Worm (Caenorhabditis elegans) whole organism, late embryonic: ENCODE measurements around the gene spin-3.

Source experiments
- C08G9.2 ChIP-seq: sonication (generic microtip); optimal IDR thresholded peaks from 2 replicates; lab custom pipeline; 2016; ENCODE audit warnings: mild to moderate bottlenecking, missing genetic modification characterization, moderate library complexity, missing compliant biosample characterization
- K09A11.1 ChIP-seq: sonication (generic microtip); optimal IDR thresholded peaks from 2 replicates; lab custom pipeline; 2017; ENCODE audit warnings: antibody characterized with exemption, mild to moderate bottlenecking, missing genetic modification characterization, missing compliant biosample characterization; ENCODE audit not compliant: insufficient read depth
- T23F11.4 ChIP-seq: fragments of 200-800 bp; sonication (Bioruptor generic); optimal IDR thresholded peaks from 2 replicates; lab custom pipeline; 2018; ENCODE audit warnings: mild to moderate bottlenecking, missing genetic modification characterization, missing compliant biosample characterization
- ceh-18 ChIP-seq: sonication (generic microtip); optimal IDR thresholded peaks from 2 replicates; lab custom pipeline; 2016; ENCODE audit warnings: missing genetic modification characterization, missing compliant biosample characterization
- ceh-30 ChIP-seq: fragments of 150-350 bp; optimal IDR thresholded peaks from 2 replicates; lab custom pipeline; 2014; ENCODE audit warnings: missing biosample characterization, missing genetic modification characterization
- ceh-34 ChIP-seq: sonication (generic microtip); optimal IDR thresholded peaks from 2 replicates; lab custom pipeline; 2016; ENCODE audit warnings: mild to moderate bottlenecking, missing genetic modification characterization, missing compliant biosample characterization
- ceh-45 ChIP-seq: fragments of 200-800 bp; sonication (Bioruptor generic); IDR thresholded peaks from 2 replicates; pipeline ENCODE4 v1.3.6; 2022; ENCODE audit warnings: missing genetic modification reagents, missing genetic modification characterization, missing compliant biosample characterization
- ceh-6 ChIP-seq: fragments of 200-800 bp; sonication (Bioruptor generic); optimal IDR thresholded peaks from 2 replicates; lab custom pipeline; 2018; ENCODE audit warnings: mild to moderate bottlenecking, missing genetic modification characterization, missing compliant biosample characterization
- che-1 ChIP-seq: sonication (generic microtip); optimal IDR thresholded peaks from 2 replicates; lab custom pipeline; 2016; ENCODE audit warnings: mild to moderate bottlenecking, missing genetic modification characterization, missing compliant biosample characterization
- dmd-4 ChIP-seq: sonication (generic microtip); optimal IDR thresholded peaks from 2 replicates; lab custom pipeline; 2016; ENCODE audit warnings: borderline replicate concordance, missing genetic modification characterization, missing compliant biosample characterization
- elt-2 ChIP-seq: sonication (generic microtip); optimal IDR thresholded peaks from 2 replicates; lab custom pipeline; 2016; ENCODE audit warnings: missing genetic modification reagents, missing genetic modification characterization, missing compliant biosample characterization
- elt-4 ChIP-seq: sonication (generic microtip); optimal IDR thresholded peaks from 2 replicates; lab custom pipeline; 2016; ENCODE audit warnings: missing genetic modification characterization, missing compliant biosample characterization
- fax-1 ChIP-seq: sonication (generic microtip); optimal IDR thresholded peaks from 2 replicates; lab custom pipeline; 2016; ENCODE audit warnings: missing genotype, missing genetic modification characterization, missing compliant biosample characterization
- fkh-6 ChIP-seq: sonication (generic microtip); optimal IDR thresholded peaks from 2 replicates; lab custom pipeline; 2016; ENCODE audit warnings: missing genetic modification characterization, missing compliant biosample characterization
- gmeb-2 ChIP-seq: sonication (generic microtip); optimal IDR thresholded peaks from 2 replicates; lab custom pipeline; 2016; ENCODE audit warnings: missing genetic modification characterization, inconsistent platforms, missing compliant biosample characterization
- hlh-15 ChIP-seq: sonication (generic microtip); optimal IDR thresholded peaks from 2 replicates; lab custom pipeline; 2016; ENCODE audit warnings: missing genetic modification characterization, missing compliant biosample characterization
- hlh-6 ChIP-seq: sonication (generic microtip); optimal IDR thresholded peaks from 2 replicates; lab custom pipeline; 2016; ENCODE audit warnings: missing genotype, missing genetic modification characterization, missing compliant biosample characterization
- hlh-8 ChIP-seq: sonication (generic microtip); optimal IDR thresholded peaks from 2 replicates; lab custom pipeline; 2016; ENCODE audit warnings: missing genotype, missing genetic modification characterization, missing compliant biosample characterization
- lin-11 ChIP-seq: fragments of 200-800 bp; sonication (Bioruptor generic); optimal IDR thresholded peaks from 2 replicates; lab custom pipeline; 2018; ENCODE audit warnings: mild to moderate bottlenecking, missing genetic modification characterization, missing compliant biosample characterization
- nfya-1 ChIP-seq: sonication (generic microtip); optimal IDR thresholded peaks from 2 replicates; lab custom pipeline; 2017; ENCODE audit warnings: missing genetic modification characterization, mild to moderate bottlenecking, missing compliant biosample characterization, antibody characterized with exemption, moderate library complexity
- nhr-11 ChIP-seq: fragments of 150-350 bp; optimal IDR thresholded peaks from 2 replicates; lab custom pipeline; 2014; ENCODE audit warnings: missing biosample characterization, missing genetic modification characterization
- nhr-232 ChIP-seq: sonication (generic microtip); optimal IDR thresholded peaks from 2 replicates; lab custom pipeline; 2016; ENCODE audit warnings: missing genetic modification characterization, missing compliant biosample characterization
- odd-2 ChIP-seq: sonication (generic microtip); optimal IDR thresholded peaks from 2 replicates; lab custom pipeline; 2017; ENCODE audit warnings: antibody characterized with exemption, mild to moderate bottlenecking, missing genetic modification characterization, missing compliant biosample characterization
- pat-9 ChIP-seq: fragments of 200-800 bp; sonication (Bioruptor generic); optimal IDR thresholded peaks from 2 replicates; lab custom pipeline; 2018; ENCODE audit warnings: mild to moderate bottlenecking, missing genetic modification characterization, moderate library complexity, missing compliant biosample characterization
- pax-1 ChIP-seq: fragments of 150-350 bp; optimal IDR thresholded peaks from 2 replicates; lab custom pipeline; 2014; ENCODE audit warnings: missing biosample characterization, missing genetic modification characterization
- pha-4 ChIP-seq: fragments of 150-350 bp; optimal IDR thresholded peaks from 2 replicates; lab custom pipeline; 2018; ENCODE audit warnings: missing biosample characterization, missing genetic modification reagents, missing genetic modification characterization
- ref-2 ChIP-seq: sonication (generic microtip); optimal IDR thresholded peaks from 2 replicates; lab custom pipeline; 2016; ENCODE audit warnings: missing genetic modification characterization, missing compliant biosample characterization
- rnt-1 ChIP-seq: sonication (generic microtip); optimal IDR thresholded peaks from 2 replicates; lab custom pipeline; 2016; ENCODE audit warnings: missing genetic modification characterization, missing compliant biosample characterization
- sox-4 ChIP-seq: sonication (generic microtip); optimal IDR thresholded peaks from 2 replicates; lab custom pipeline; 2017; ENCODE audit warnings: mild to moderate bottlenecking, missing genetic modification characterization, inconsistent platforms, missing compliant biosample characterization
- syd-9 ChIP-seq: sonication (generic microtip); optimal IDR thresholded peaks from 2 replicates; lab custom pipeline; 2016; ENCODE audit warnings: mild to moderate bottlenecking, missing genetic modification characterization, moderate library complexity, missing compliant biosample characterization
- ttx-3 ChIP-seq: sonication (generic microtip); optimal IDR thresholded peaks from 2 replicates; lab custom pipeline; 2016; ENCODE audit warnings: missing genetic modification reagents, missing genetic modification characterization, missing compliant biosample characterization
- unc-3 ChIP-seq, 2 experiments: fragments of 200-800 bp in 1 of 2; sonication (Bioruptor generic) in 1 of 2; sonication (generic microtip) in 1 of 2; conservative IDR thresholded peaks in 1 of 2; optimal IDR thresholded peaks in 1 of 2; 2 replicates each; pipeline versions ENCODE4 v1.3.6 to Lab custom; 2016 to 2022; ENCODE audit warnings: missing compliant biosample characterization in 2 of 2, missing genetic modification characterization in 2 of 2, missing genetic modification reagents in 1 of 2
- unc-42 ChIP-seq: sonication (generic microtip); optimal IDR thresholded peaks from 2 replicates; lab custom pipeline; 2016; ENCODE audit warnings: missing genotype, missing genetic modification characterization, missing compliant biosample characterization
- unc-86 ChIP-seq: sonication (generic microtip); optimal IDR thresholded peaks from 2 replicates; lab custom pipeline; 2016; ENCODE audit warnings: missing genetic modification characterization, missing compliant biosample characterization
- zip-5 ChIP-seq: sonication (generic microtip); optimal IDR thresholded peaks from 2 replicates; lab custom pipeline; 2016; ENCODE audit warnings: missing genetic modification characterization, missing compliant biosample characterization

spin-3 gene

ce11 chrX:13174437-13174836, 44.4 kb downstream of the spin-3 start:
- TF ChIP-seq nhr-11 (tag; lab: Kevin White, UChicago) (no peak), pax-1 (tag; lab: Kevin White, UChicago) (no peak), unc-3 (GFP tag; conservative IDR thresholded peaks at IDR 0.05; lab: Robert Waterston, UW) (no peak), unc-3 (tag; optimal IDR thresholded peaks at IDR 0.05; lab: Kevin White, UChicago) (no peak), unc-42 (tag; lab: Kevin White, UChicago) (no peak), ceh-30 (tag; lab: Kevin White, UChicago) (no peak), sox-4 (no peak), unc-86 (tag; lab: Kevin White, UChicago) (no peak), T23F11.4 (no peak), fax-1 (no peak), C08G9.2 (no peak)

DNA sequence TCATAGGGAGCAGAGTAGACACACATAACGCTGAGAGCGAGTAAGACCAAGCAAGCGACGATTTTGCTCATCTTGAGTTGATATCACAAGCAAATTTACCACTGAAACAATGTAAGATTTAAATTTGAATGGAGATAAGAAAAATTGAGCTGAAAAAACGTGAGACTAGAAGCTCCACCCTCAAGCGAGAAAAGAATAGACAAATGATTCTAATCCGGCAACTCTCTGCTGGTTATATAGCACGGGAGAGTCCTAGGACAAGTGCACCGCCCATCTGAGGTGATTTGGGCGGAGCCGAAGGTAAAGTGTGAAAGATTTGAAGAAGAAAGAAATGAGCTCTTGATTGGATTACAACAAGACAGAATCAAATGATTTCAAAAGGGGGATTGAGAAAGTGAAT, 48.3 kb downstream of the spin-3 start, which contains the start of gene nlp-3:
TSS of gene nlp-3 (minus strand) at position 101 of the 400 bp plus-strand sequence.
- no peak for TF ChIP-seq lin-11 (tag; lab: Kevin White, UChicago)
- TF ChIP-seq gmeb-2 (tag; lab: Kevin White, UChicago): no peak
- no peak for TF ChIP-seq zip-5 (tag; lab: Kevin White, UChicago)
- TF ChIP-seq ttx-3 (tag; lab: Kevin White, UChicago): no peak
- TF ChIP-seq syd-9 (tag; lab: Kevin White, UChicago): no peak
- no peak for TF ChIP-seq ceh-34 (tag; lab: Kevin White, UChicago)
- no peak for TF ChIP-seq hlh-8
- no peak for TF ChIP-seq nhr-232
- TF ChIP-seq sox-4: no peak
- no peak for TF ChIP-seq dmd-4 (tag; lab: Kevin White, UChicago)
- TF ChIP-seq ref-2 (tag; lab: Kevin White, UChicago): no peak
- no peak for TF ChIP-seq elt-4

DNA sequence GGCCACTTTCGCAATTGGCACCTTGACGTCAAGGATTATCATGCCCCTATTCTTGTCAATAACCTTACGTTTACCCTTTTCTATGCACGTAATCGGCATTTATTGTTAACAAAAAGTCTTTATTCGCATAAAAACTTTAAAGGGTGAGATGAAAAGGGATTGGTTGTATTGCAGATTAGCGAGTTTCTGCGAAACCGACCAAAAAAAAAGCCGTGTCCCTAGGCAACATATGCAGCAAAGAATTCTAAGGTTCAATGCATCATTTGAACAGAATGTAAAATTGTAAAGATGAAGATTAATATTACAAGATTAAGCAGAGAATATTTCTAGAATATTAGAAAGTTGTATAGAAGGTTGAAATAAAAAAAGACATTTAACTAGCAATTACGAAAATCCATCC, 52.0 kb downstream of the spin-3 start:
- TF ChIP-seq pha-4 (tag; lab: Kevin White, UChicago) (no peak), pat-9 (tag; lab: Kevin White, UChicago) (no peak), sox-4 (no peak), gmeb-2 (tag; lab: Kevin White, UChicago) (no peak), pax-1 (tag; lab: Kevin White, UChicago) (no peak), odd-2 (tag; lab: Kevin White, UChicago) (no peak), ceh-6 (GFP tag; lab: Kevin White, UChicago) (no peak), nfya-1 (tag; lab: Kevin White, UChicago) (no peak), zip-5 (tag; lab: Kevin White, UChicago) (no peak), che-1 (tag; lab: Kevin White, UChicago) (no peak), ceh-30 (tag; lab: Kevin White, UChicago) (no peak), rnt-1 (tag; lab: Kevin White, UChicago) (no peak), hlh-15 (tag; lab: Kevin White, UChicago) (no peak), unc-42 (tag; lab: Kevin White, UChicago) (no peak), elt-2 (tag; lab: Kevin White, UChicago) (no peak), hlh-6 (tag; lab: Kevin White, UChicago) (no peak), ceh-45 (GFP tag; lab: Robert Waterston, UW) (no peak), fkh-6 (tag; lab: Kevin White, UChicago) (no peak), ceh-18 (tag; lab: Kevin White, UChicago) (no peak), K09A11.1 (tag; lab: Kevin White, UChicago) (no peak)
